Fruit fly (Drosophila melanogaster): ENCODE results near the gene CG31717.

CG31717 gene

dm6 chr2L:10294798-10295669 lies 44.5 kb downstream of the CG31717 start, which contains the start of gene Hand:
Hand (minus strand) TSS chr2L:10295385.
- TF ChIP-seq kay (GFP tag; ENCODE audit: borderline replicate concordance) (peak; percentile 93), toe (GFP tag; optimal IDR thresholded peaks at IDR 0.05) (no peak)

DNA sequence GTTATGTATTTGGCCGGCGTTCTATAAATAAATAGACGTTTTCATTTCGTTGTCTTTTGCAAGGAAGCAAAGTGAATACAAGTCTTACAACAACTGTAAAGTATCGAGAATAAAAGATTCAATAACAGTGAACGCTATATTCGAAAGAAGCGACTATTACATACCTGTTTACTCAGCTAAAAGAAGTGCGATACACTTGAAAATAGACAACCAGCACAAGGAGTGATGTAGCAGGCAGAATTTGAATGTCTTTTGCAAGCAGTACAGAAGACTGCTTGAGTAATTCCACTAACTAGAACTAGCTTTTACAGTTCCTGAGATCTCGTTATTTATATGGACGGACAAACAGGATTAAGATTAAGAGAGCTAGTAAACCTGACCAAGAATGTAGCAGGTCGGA lies 47.8 kb downstream of the CG31717 start:
- TF ChIP-seq tj (GFP tag; optimal IDR thresholded peaks at IDR 0.05) (peak; percentile 4), CG11617 (GFP tag; optimal IDR thresholded peaks at IDR 0.05) (no peak), kay (GFP tag; ENCODE audit: borderline replicate concordance) (peak; percentile 75), Hr96 (GFP tag; optimal IDR thresholded peaks at IDR 0.05) (no peak), CG14711 (tag; optimal IDR thresholded peaks at IDR 0.05) (no peak), CG5204 (GFP tag; optimal IDR thresholded peaks at IDR 0.05) (no peak)

DNA sequence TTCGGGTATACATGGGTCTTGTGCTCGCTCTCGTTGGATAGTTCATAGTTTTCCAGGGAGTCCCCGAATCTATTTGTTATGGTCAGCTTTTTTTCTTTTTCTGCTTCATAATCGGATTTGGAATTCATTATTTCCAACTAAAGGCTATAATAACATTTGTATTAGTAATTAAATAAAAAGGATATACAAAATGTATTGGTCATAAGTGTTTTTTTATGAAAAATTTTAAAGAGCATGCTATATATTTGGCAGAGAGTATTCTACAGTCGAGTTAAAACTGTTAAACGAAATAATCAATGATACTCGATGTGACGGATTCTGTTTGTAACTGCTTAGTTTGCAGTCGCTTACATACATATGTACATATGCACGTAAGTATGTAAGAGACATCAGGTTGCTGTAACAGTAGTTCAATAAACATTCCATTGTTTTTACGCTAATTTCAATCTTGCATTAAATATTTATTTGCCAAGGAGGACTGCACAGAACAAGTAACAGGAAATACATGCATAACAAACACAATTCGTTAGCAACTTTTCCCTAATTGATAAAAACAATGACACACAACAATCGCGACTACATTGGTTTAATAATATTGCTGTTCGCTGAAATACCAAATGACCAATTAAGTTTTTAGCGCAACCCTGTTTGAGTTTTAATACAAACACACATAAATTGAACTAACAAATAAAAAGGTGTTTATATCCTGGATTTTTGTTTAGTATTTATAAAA lies 48.7 kb downstream of the CG31717 start:
- TF ChIP-seq CG7101 (tag; optimal IDR thresholded peaks at IDR 0.05), result no peak
- TF ChIP-seq Hr96 (GFP tag; optimal IDR thresholded peaks at IDR 0.05), result no peak
- peak; percentile 30 for TF ChIP-seq tj (GFP tag; optimal IDR thresholded peaks at IDR 0.05)
- TF ChIP-seq cnc (optimal IDR thresholded peaks at IDR 0.05), result no peak
- TF ChIP-seq pad (GFP tag; optimal IDR thresholded peaks at IDR 0.05), result no peak
- TF ChIP-seq CG11617 (GFP tag; optimal IDR thresholded peaks at IDR 0.05), result no peak
- no peak for TF ChIP-seq bab1 (GFP tag; optimal IDR thresholded peaks at IDR 0.05)
- TF ChIP-seq kay (GFP tag; ENCODE audit: borderline replicate concordance), result peak; percentile 93

DNA sequence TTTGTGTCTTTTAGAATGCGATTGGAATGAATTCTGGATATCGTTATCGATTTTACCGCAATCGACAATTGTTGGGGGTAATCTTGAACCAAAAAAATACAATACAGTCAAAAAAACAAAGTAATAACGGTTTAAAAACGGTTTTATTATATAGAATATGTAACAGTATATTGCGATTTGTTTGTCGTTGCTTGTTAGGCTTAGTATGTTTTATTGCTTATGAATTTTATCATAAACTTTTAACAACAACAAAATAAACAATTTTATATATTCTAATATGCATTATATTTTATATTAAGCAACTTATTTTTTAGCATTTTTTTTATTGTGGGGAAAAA lies 49.2 kb downstream of the CG31717 start, which contains the start of gene CYLD:
Gene CYLD (minus strand): TSS at position 38 of the 338 bp plus-strand sequence.
- TF ChIP-seq CG14711 (tag; optimal IDR thresholded peaks at IDR 0.05) (peak; percentile 63), toe (GFP tag; optimal IDR thresholded peaks at IDR 0.05) (no peak), CG12768 (GFP tag; optimal IDR thresholded peaks at IDR 0.05) (no peak), CG11617 (GFP tag; optimal IDR thresholded peaks at IDR 0.05) (peak; percentile 70), CG7045 (GFP tag; optimal IDR thresholded peaks at IDR 0.05) (peak; percentile 21), kay (GFP tag; ENCODE audit: borderline replicate concordance) (no peak), cic (GFP tag; optimal IDR thresholded peaks at IDR 0.05) (no peak), Mnt (GFP tag; optimal IDR thresholded peaks at IDR 0.05) (no peak), Clk (GFP tag; optimal IDR thresholded peaks at IDR 0.05) (no peak), CG1620 (GFP tag; optimal IDR thresholded peaks at IDR 0.05) (no peak), cnc (optimal IDR thresholded peaks at IDR 0.05) (no peak), bab1 (GFP tag; optimal IDR thresholded peaks at IDR 0.05) (peak; percentile 62), CG33017 (tag; optimal IDR thresholded peaks at IDR 0.05) (peak; percentile 55), Hr96 (GFP tag; optimal IDR thresholded peaks at IDR 0.05) (no peak), CG5204 (GFP tag; optimal IDR thresholded peaks at IDR 0.05) (no peak), pad (GFP tag; optimal IDR thresholded peaks at IDR 0.05) (no peak), CG7101 (tag; optimal IDR thresholded peaks at IDR 0.05) (peak; percentile 73), tj (GFP tag; optimal IDR thresholded peaks at IDR 0.05) (peak; percentile 2), ovo (GFP tag; optimal IDR thresholded peaks at IDR 0.05) (no peak), Crg-1 (GFP tag; optimal IDR thresholded peaks at IDR 0.05) (peak; percentile 5)

All from whole organism, adult.